Fruit fly (Drosophila melanogaster) whole organism, embryonic: ENCODE measurements around the gene CG7497.
A peak's percentile ranks its signal among the peaks of the same experiment; 100 is the strongest.

Experiments
- Ada2b ChIP-seq: fragments of 200-800 bp; sonication (Bioruptor generic); IDR thresholded peaks from 2 replicates; pipeline ENCODE4 v1.3.6; 2022; ENCODE audit warnings: missing biosample characterization, missing genetic modification characterization
- Atf-2 ChIP-seq: fragments of 200-800 bp; sonication (Bioruptor generic); optimal IDR thresholded peaks from 2 replicates; lab custom pipeline; 2016; ENCODE audit warnings: missing biosample characterization, missing genetic modification characterization
- BEAF-32 ChIP-seq: fragments of 200-800 bp; sonication (Bioruptor generic); optimal IDR thresholded peaks from 3 replicates; lab custom pipeline; 2017; ENCODE audit warnings: missing biosample characterization, missing genetic modification characterization, mild to moderate bottlenecking, moderate library complexity, missing genetic modification reagents
- CG10147 ChIP-seq: fragments of 200-800 bp; sonication (Bioruptor generic); optimal IDR thresholded peaks from 2 replicates; lab custom pipeline; 2019; ENCODE audit warnings: missing biosample characterization, mild to moderate bottlenecking, missing genetic modification characterization, moderate library complexity
- CG10979 ChIP-seq: fragments of 200-800 bp; sonication (Bioruptor generic); optimal IDR thresholded peaks from 2 replicates; lab custom pipeline; 2018; ENCODE audit warnings: missing biosample characterization, mild to moderate bottlenecking, missing genetic modification characterization, moderate library complexity
- CG11398 ChIP-seq: fragments of 200-800 bp; sonication (Bioruptor generic); optimal IDR thresholded peaks from 2 replicates; lab custom pipeline; 2016; ENCODE audit warnings: missing biosample characterization, missing genetic modification characterization
- CG12155 ChIP-seq: fragments of 200-800 bp; sonication (Bioruptor generic); optimal IDR thresholded peaks from 3 replicates; lab custom pipeline; 2016; ENCODE audit warnings: missing biosample characterization, missing genetic modification characterization
- CG12942 ChIP-seq: fragments of 200-800 bp; sonication (Bioruptor generic); optimal IDR thresholded peaks from 3 replicates; lab custom pipeline; 2016; ENCODE audit warnings: missing biosample characterization, missing genetic modification characterization
- CG13424 ChIP-seq: fragments of 200-800 bp; sonication (Bioruptor generic); optimal IDR thresholded peaks from 2 replicates; lab custom pipeline; 2019; ENCODE audit warnings: missing biosample characterization, mild to moderate bottlenecking, missing genetic modification characterization, moderate library complexity
- CG1602 ChIP-seq: fragments of 200-800 bp; sonication (Bioruptor generic); optimal IDR thresholded peaks from 3 replicates; lab custom pipeline; 2016; ENCODE audit warnings: missing biosample characterization, missing genetic modification characterization
- CG17361 ChIP-seq: fragments of 200-800 bp; sonication (Bioruptor generic); IDR thresholded peaks from 3 replicates; pipeline ENCODE4 v1.3.6; 2022; ENCODE audit warnings: missing biosample characterization, missing genetic modification characterization
- CG30431 ChIP-seq: fragments of 200-800 bp; sonication (Bioruptor generic); optimal IDR thresholded peaks from 2 replicates; lab custom pipeline; 2017; ENCODE audit warnings: missing biosample characterization, missing genetic modification characterization
- CG31441 ChIP-seq: fragments of 200-800 bp; sonication (Bioruptor generic); IDR thresholded peaks from 2 replicates; pipeline ENCODE4 v1.3.6; 2022; ENCODE audit warnings: missing biosample characterization, missing genetic modification characterization
- CG3995 ChIP-seq: fragments of 200-800 bp; sonication (Bioruptor generic); optimal IDR thresholded peaks from 3 replicates; lab custom pipeline; 2016; ENCODE audit warnings: missing biosample characterization, missing genetic modification characterization
- CG4328 ChIP-seq: fragments of 200-800 bp; sonication (Bioruptor generic); optimal IDR thresholded peaks from 3 replicates; lab custom pipeline; 2017; ENCODE audit warnings: missing biosample characterization, missing genetic modification reagents, missing genetic modification characterization
- CG6272 ChIP-seq: fragments of 200-800 bp; sonication (Bioruptor generic); IDR thresholded peaks from 2 replicates; pipeline ENCODE4 v1.3.6; 2022; ENCODE audit warnings: missing biosample characterization, missing genetic modification characterization
- CG9932 ChIP-seq: fragments of 200-800 bp; sonication (Bioruptor generic); IDR thresholded peaks from 2 replicates; pipeline ENCODE4 v1.3.6; 2022; ENCODE audit warnings: missing biosample characterization, missing genetic modification characterization
- Camta ChIP-seq: fragments of 200-800 bp; sonication (Bioruptor generic); optimal IDR thresholded peaks from 2 replicates; lab custom pipeline; 2016; ENCODE audit warnings: missing biosample characterization, missing genetic modification characterization
- CkIIα-i1 ChIP-seq: fragments of 200-800 bp; sonication (Bioruptor generic); IDR thresholded peaks from 2 replicates; pipeline ENCODE4 v1.3.6; 2022; ENCODE audit warnings: missing biosample characterization, missing genetic modification characterization
- D19B ChIP-seq: fragments of 200-800 bp; sonication (Bioruptor generic); optimal IDR thresholded peaks from 2 replicates; lab custom pipeline; 2017; ENCODE audit warnings: missing biosample characterization, mild to moderate bottlenecking, missing genetic modification characterization
- H2.0 ChIP-seq: fragments of 200-800 bp; sonication (Bioruptor generic); IDR thresholded peaks from 2 replicates; pipeline ENCODE4 v1.3.6; 2022; ENCODE audit warnings: missing biosample characterization, missing genetic modification characterization
- Hr3 ChIP-seq: fragments of 200-800 bp; sonication (Bioruptor generic); optimal IDR thresholded peaks from 3 replicates; lab custom pipeline; 2016; ENCODE audit warnings: missing biosample characterization, missing genetic modification characterization
- MBD-R2 ChIP-seq: fragments of 200-800 bp; sonication (Bioruptor generic); IDR thresholded peaks from 2 replicates; pipeline ENCODE4 v1.3.6; 2022; ENCODE audit warnings: missing biosample characterization, missing genetic modification characterization
- Mes4 ChIP-seq: fragments of 200-800 bp; sonication (Bioruptor generic); optimal IDR thresholded peaks from 2 replicates; lab custom pipeline; 2016; ENCODE audit warnings: missing biosample characterization, missing genetic modification characterization
- Nf-YB ChIP-seq: fragments of 200-800 bp; sonication (Bioruptor generic); optimal IDR thresholded peaks from 3 replicates; lab custom pipeline; 2019; ENCODE audit warnings: missing biosample characterization, mild to moderate bottlenecking, missing genetic modification characterization, moderate library complexity
- Oaz ChIP-seq: fragments of 200-800 bp; sonication (Bioruptor generic); IDR thresholded peaks from 2 replicates; pipeline ENCODE4 v1.3.6; 2022; ENCODE audit warnings: missing biosample characterization, missing genetic modification characterization
- Sry-δ ChIP-seq: fragments of 200-800 bp; sonication (Bioruptor generic); optimal IDR thresholded peaks from 2 replicates; lab custom pipeline; 2016; ENCODE audit warnings: missing biosample characterization, missing genetic modification characterization
- Usf ChIP-seq: fragments of 200-800 bp; sonication (Bioruptor generic); optimal IDR thresholded peaks from 2 replicates; lab custom pipeline; 2017; ENCODE audit warnings: missing genotype, missing biosample characterization, missing genetic modification characterization
- Xbp1 ChIP-seq: fragments of 200-800 bp; sonication (Bioruptor generic); optimal IDR thresholded peaks from 3 replicates; lab custom pipeline; 2016; ENCODE audit warnings: missing biosample characterization, mild to moderate bottlenecking, missing genetic modification characterization
- ap ChIP-seq: fragments of 200-800 bp; sonication (Bioruptor generic); IDR thresholded peaks from 2 replicates; pipeline ENCODE4 v1.3.6; 2022; ENCODE audit warnings: missing biosample characterization, missing genetic modification characterization
- btn ChIP-seq: fragments of 200-800 bp; sonication (Bioruptor generic); optimal IDR thresholded peaks from 2 replicates; lab custom pipeline; 2016; ENCODE audit warnings: missing biosample characterization, missing genetic modification characterization
- corto ChIP-seq: fragments of 200-800 bp; sonication (Bioruptor generic); optimal IDR thresholded peaks from 2 replicates; lab custom pipeline; 2016; ENCODE audit warnings: missing biosample characterization, mild to moderate bottlenecking, missing genetic modification characterization, moderate library complexity
- dimm ChIP-seq: fragments of 200-800 bp; sonication (Bioruptor generic); IDR thresholded peaks from 2 replicates; pipeline ENCODE4 v1.3.6; 2022; ENCODE audit warnings: missing biosample characterization, missing genetic modification characterization
- fd3F ChIP-seq: fragments of 200-800 bp; sonication (Bioruptor generic); optimal IDR thresholded peaks from 2 replicates; lab custom pipeline; 2018; ENCODE audit warnings: missing biosample characterization, mild to moderate bottlenecking, missing genetic modification characterization, moderate library complexity
- fd64A ChIP-seq: fragments of 200-800 bp; sonication (Bioruptor generic); optimal IDR thresholded peaks from 3 replicates; lab custom pipeline; 2018; ENCODE audit warnings: missing biosample characterization, mild to moderate bottlenecking, missing genetic modification characterization
- fd96Cb ChIP-seq: fragments of 200-800 bp; sonication (Bioruptor generic); optimal IDR thresholded peaks from 2 replicates; lab custom pipeline; 2018; ENCODE audit warnings: missing biosample characterization, mild to moderate bottlenecking, missing genetic modification characterization, moderate library complexity
- fru ChIP-seq: fragments of >200 bp; optimal IDR thresholded peaks from 2 replicates; lab custom pipeline; 2017
- lov ChIP-seq, 2 experiments: fragments of 200-800 bp in 1 of 2; fragments of >200 bp in 1 of 2; sonication (Bioruptor generic) in 1 of 2; IDR thresholded peaks in 1 of 2; optimal IDR thresholded peaks in 1 of 2; 2 replicates in 1 of 2; 3 replicates in 1 of 2; pipeline versions ENCODE4 v1.3.6 to Lab custom; 2017 to 2022; ENCODE audit warnings: missing biosample characterization in 1 of 2, missing genetic modification characterization in 1 of 2
- maf-S ChIP-seq: fragments of 200-800 bp; sonication (Bioruptor generic); optimal IDR thresholded peaks from 2 replicates; lab custom pipeline; 2016; ENCODE audit warnings: missing biosample characterization, missing genetic modification characterization
- org-1 ChIP-seq: fragments of 200-800 bp; sonication (Bioruptor generic); optimal IDR thresholded peaks from 2 replicates; lab custom pipeline; 2017; ENCODE audit warnings: missing biosample characterization, missing genetic modification characterization
- p53 ChIP-seq: fragments of 200-800 bp; sonication (Bioruptor generic); optimal IDR thresholded peaks from 2 replicates; lab custom pipeline; 2016; ENCODE audit warnings: missing biosample characterization, missing genetic modification characterization
- phol ChIP-seq: fragments of 200-800 bp; sonication (Bioruptor generic); optimal IDR thresholded peaks from 3 replicates; lab custom pipeline; 2018; ENCODE audit warnings: missing biosample characterization, mild to moderate bottlenecking, missing genetic modification characterization, moderate library complexity
- pzg ChIP-seq: fragments of 200-800 bp; sonication (Bioruptor generic); optimal IDR thresholded peaks from 3 replicates; lab custom pipeline; 2018; ENCODE audit warnings: missing biosample characterization, mild to moderate bottlenecking, missing genetic modification characterization, moderate library complexity
- ranshi ChIP-seq: fragments of 200-800 bp; sonication (Bioruptor generic); IDR thresholded peaks from 2 replicates; pipeline ENCODE4 v1.3.6; 2022; ENCODE audit warnings: missing biosample characterization, missing genetic modification characterization
- repo ChIP-seq: fragments of 200-800 bp; sonication (Bioruptor generic); optimal IDR thresholded peaks from 2 replicates; lab custom pipeline; 2016; ENCODE audit warnings: missing biosample characterization, missing genetic modification characterization
- row ChIP-seq: fragments of 200-800 bp; sonication (Bioruptor generic); IDR thresholded peaks from 3 replicates; pipeline ENCODE4 v1.3.6; 2022; ENCODE audit warnings: missing biosample characterization, missing genetic modification characterization
- schlank ChIP-seq: fragments of 200-800 bp; sonication (Bioruptor generic); optimal IDR thresholded peaks from 2 replicates; lab custom pipeline; 2018; ENCODE audit warnings: missing biosample characterization, mild to moderate bottlenecking, missing genetic modification characterization
- sqz ChIP-seq: fragments of 200-800 bp; sonication (Bioruptor generic); optimal IDR thresholded peaks from 3 replicates; lab custom pipeline; 2018; ENCODE audit warnings: missing biosample characterization, mild to moderate bottlenecking, missing genetic modification characterization
- stwl ChIP-seq: fragments of 200-800 bp; sonication (Bioruptor generic); optimal IDR thresholded peaks from 3 replicates; lab custom pipeline; 2018; ENCODE audit warnings: missing biosample characterization, mild to moderate bottlenecking, missing genetic modification characterization, moderate library complexity
- sug ChIP-seq: fragments of 200-800 bp; optimal IDR thresholded peaks from 2 replicates; lab custom pipeline; 2019; ENCODE audit warnings: missing biosample characterization, mild to moderate bottlenecking, missing genetic modification characterization, moderate library complexity
- tin ChIP-seq: fragments of 200-800 bp; sonication (Bioruptor generic); optimal IDR thresholded peaks from 3 replicates; lab custom pipeline; 2016; ENCODE audit warnings: missing biosample characterization, missing genetic modification characterization
- tx ChIP-seq: fragments of 200-800 bp; sonication (Bioruptor generic); optimal IDR thresholded peaks from 2 replicates; lab custom pipeline; 2016; ENCODE audit warnings: missing biosample characterization, missing genetic modification characterization

CG7497 gene

DNA sequence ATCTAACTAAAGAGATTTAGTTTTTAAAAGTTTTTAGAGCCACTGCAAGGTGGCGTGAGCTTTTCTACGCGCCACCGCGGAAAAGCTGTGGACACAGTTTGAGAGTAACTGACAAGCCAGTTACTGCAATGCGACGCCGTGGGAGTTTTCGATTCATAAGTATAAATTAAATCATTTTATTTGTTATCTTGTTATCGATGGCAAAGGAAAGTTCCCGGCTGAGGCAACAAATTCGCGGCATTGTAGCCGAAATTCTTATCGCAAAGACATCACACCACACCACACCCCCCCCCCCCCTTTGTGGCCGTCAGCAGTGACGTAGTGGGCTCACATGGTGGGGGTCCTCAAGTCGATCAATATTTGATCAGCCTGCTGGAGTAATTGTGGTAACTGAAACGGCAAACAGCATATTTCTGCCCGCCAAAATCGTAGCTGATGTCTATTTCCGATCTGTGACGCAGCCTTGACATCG, 22.6 kb downstream of the CG7497 start (continued):
- TF ChIP-seq BEAF-32 (GFP tag; lab: Kevin White, UChicago) = no peak
- peak; percentile 39 for TF ChIP-seq CG13424 (tag; lab: Kevin White, UChicago)
- TF ChIP-seq Camta (GFP tag; lab: Kevin White, UChicago) = no peak
- peak; percentile 9 for TF ChIP-seq fd96Cb (tag; lab: Kevin White, UChicago)
- no peak for TF ChIP-seq tin (GFP tag; lab: Kevin White, UChicago)
- TF ChIP-seq fru (lab: Kevin White, UChicago) = no peak
- no peak for TF ChIP-seq sqz (GFP tag; lab: Kevin White, UChicago)
- no peak for TF ChIP-seq Oaz (GFP tag; lab: Robert Waterston, UW)
- TF ChIP-seq Hr3 (GFP tag; lab: Kevin White, UChicago) = no peak
- TF ChIP-seq btn (GFP tag; lab: Kevin White, UChicago) = no peak
- 0 out of 2 replicates have a peak, but pooled peaks have one; percentile 14 for TF ChIP-seq CG31441 (GFP tag; lab: Robert Waterston, UW)
- no peak for TF ChIP-seq tx (GFP tag; lab: Kevin White, UChicago)
- TF ChIP-seq CG30431 = no peak
- TF ChIP-seq fd3F (GFP tag; lab: Kevin White, UChicago) = peak; percentile 15
- TF ChIP-seq pzg (GFP tag; lab: Kevin White, UChicago) = peak; percentile 9
- no peak for TF ChIP-seq Mes4
- no peak for TF ChIP-seq CkIIα-i1
- TF ChIP-seq MBD-R2 (GFP tag; lab: Robert Waterston, UW) = 0 out of 2 replicates have a peak, but pooled peaks have one; percentile 24
- TF ChIP-seq corto (GFP tag; lab: Kevin White, UChicago) = no peak
- TF ChIP-seq repo (GFP tag; lab: Kevin White, UChicago) = no peak
- no peak for TF ChIP-seq org-1
- peak; percentile 46 for TF ChIP-seq CG4328
- no peak for TF ChIP-seq maf-S
- no peak for TF ChIP-seq Ada2b (GFP tag; lab: Robert Waterston, UW)
- peak; percentile 76 for TF ChIP-seq fd64A (GFP tag; lab: Kevin White, UChicago)
- TF ChIP-seq CG10147 = peak; percentile 37
- no peak for TF ChIP-seq Xbp1 (GFP tag; lab: Kevin White, UChicago)
- no peak for TF ChIP-seq H2.0 (GFP tag; lab: Robert Waterston, UW)
- no peak for TF ChIP-seq phol (tag; lab: Kevin White, UChicago)
- TF ChIP-seq ranshi = no peak; the same call in 1 of the 2 replicates
- no peak for TF ChIP-seq CG6272 (GFP tag; lab: Robert Waterston, UW)
- TF ChIP-seq Nf-YB = peak; percentile 17
- TF ChIP-seq CG9932 (GFP tag; lab: Robert Waterston, UW) = peak; percentile 35; the same call in 1 of the 2 replicates
- no peak for TF ChIP-seq stwl
- TF ChIP-seq p53 (GFP tag; lab: Kevin White, UChicago) = no peak
- TF ChIP-seq CG10979 (tag; lab: Kevin White, UChicago) = no peak
- no peak for TF ChIP-seq Usf (GFP tag; lab: Kevin White, UChicago)
- peak; percentile 8 for TF ChIP-seq D19B (GFP tag; lab: Kevin White, UChicago)
- TF ChIP-seq sug (tag; lab: Kevin White, UChicago) = peak; percentile 73
- TF ChIP-seq Atf-2 (GFP tag; lab: Kevin White, UChicago) = no peak
- no peak for TF ChIP-seq dimm (GFP tag; lab: Robert Waterston, UW)
- no peak for TF ChIP-seq lov (optimal IDR thresholded peaks at IDR 0.05; lab: Kevin White, UChicago)
- TF ChIP-seq lov (GFP tag; IDR thresholded peaks at IDR 0.05; lab: Robert Waterston, UW) = 0 out of 3 replicates have a peak, but pooled peaks have one; percentile 18
- TF ChIP-seq CG12155 (GFP tag; lab: Kevin White, UChicago) = no peak
- no peak for TF ChIP-seq CG1602 (GFP tag; lab: Kevin White, UChicago)
- no peak for TF ChIP-seq CG17361 (GFP tag; lab: Robert Waterston, UW)
- no peak for TF ChIP-seq CG12942 (GFP tag; lab: Kevin White, UChicago)
- no peak for TF ChIP-seq CG3995
- no peak for TF ChIP-seq ap (GFP tag; lab: Robert Waterston, UW)
- TF ChIP-seq schlank (tag; lab: Kevin White, UChicago) = peak; percentile 22
- no peak for TF ChIP-seq CG11398 (GFP tag; lab: Kevin White, UChicago)
- no peak for TF ChIP-seq Sry-δ
- TF ChIP-seq row (GFP tag; lab: Robert Waterston, UW) = 0 out of 3 replicates have a peak, but pooled peaks have one; percentile 19
